Worm (Caenorhabditis elegans): ENCODE measurements around the gene irld-60.

ce11 chrIII:12746369-12746855 is 4.3 kb downstream of the irld-60 start, which contains the start of gene Y111B2A.21:
- no peak for TF ChIP-seq tbx-11 (GFP tag; IDR thresholded peaks at IDR 0.05)
- TF ChIP-seq ama-1 (optimal IDR thresholded peaks at IDR 0.05), result no peak
- TF ChIP-seq B0310.2 (tag; optimal IDR thresholded peaks at IDR 0.05), result no peak

All from whole organism, early embryonic.